Worm (Caenorhabditis elegans) whole organism, L1 larva: ENCODE measurements around the gene tsp-6.

ENCODE experiments used
- C16A3.4 ChIP-seq: fragments of 150-350 bp; optimal IDR thresholded peaks from 2 replicates; lab custom pipeline; 2014; ENCODE audit warnings: missing biosample characterization, missing genetic modification characterization
- C34B4.2 ChIP-seq: sonication (generic microtip); optimal IDR thresholded peaks from 2 replicates; lab custom pipeline; 2017; ENCODE audit warnings: mild to moderate bottlenecking, missing genetic modification characterization, missing compliant biosample characterization
- F16B12.6 ChIP-seq: fragments of 150-350 bp; optimal IDR thresholded peaks from 2 replicates; lab custom pipeline; 2014; ENCODE audit warnings: missing biosample characterization, missing genetic modification characterization
- Y116A8C.19 ChIP-seq: sonication (generic microtip); optimal IDR thresholded peaks from 2 replicates; lab custom pipeline; 2016; ENCODE audit warnings: missing compliant biosample characterization, missing genetic modification characterization, borderline replicate concordance
- alr-1 ChIP-seq: fragments of 200-800 bp; sonication (Bioruptor generic); optimal IDR thresholded peaks from 2 replicates; lab custom pipeline; 2018; ENCODE audit warnings: borderline replicate concordance, mild to moderate bottlenecking, missing genetic modification characterization, missing compliant biosample characterization
- ama-1 ChIP-seq: fragments of 150-350 bp; optimal IDR thresholded peaks from 2 replicates; lab custom pipeline; 2014
- ceh-63 ChIP-seq: fragments of 200-800 bp; sonication (Bioruptor generic); optimal IDR thresholded peaks from 2 replicates; lab custom pipeline; 2018; ENCODE audit warnings: mild to moderate bottlenecking, missing genetic modification characterization, missing compliant biosample characterization
- ceh-82 ChIP-seq, 3 experiments: fragments of 150-350 bp in 1 of 3; sonication (generic microtip) in 2 of 3; optimal IDR thresholded peaks; 2 replicates each; lab custom pipeline; 2014 to 2017; ENCODE audit warnings: missing biosample characterization in 3 of 3, missing genetic modification characterization in 3 of 3
- ceh-88 ChIP-seq: fragments of 200-800 bp; sonication (Bioruptor generic); IDR thresholded peaks from 2 replicates; pipeline ENCODE4 v1.3.6; 2022; ENCODE audit warnings: missing genetic modification characterization, missing compliant biosample characterization
- ces-1 ChIP-seq: fragments of 150-350 bp; optimal IDR thresholded peaks from 2 replicates; lab custom pipeline; 2014; ENCODE audit warnings: missing biosample characterization, missing genetic modification reagents, missing genetic modification characterization
- dpl-1 ChIP-seq, 3 experiments: fragments of 150-350 bp in 2 of 3; sonication (generic microtip) in 1 of 3; optimal IDR thresholded peaks; 2 replicates each; lab custom pipeline; 2014 to 2017; ENCODE audit warnings: missing biosample characterization in 3 of 3, missing genetic modification characterization in 3 of 3, missing genetic modification reagents in 3 of 3
- dsc-1 ChIP-seq: sonication (generic microtip); optimal IDR thresholded peaks from 2 replicates; lab custom pipeline; 2016; ENCODE audit warnings: mild to moderate bottlenecking, missing genetic modification characterization, missing compliant biosample characterization
- efl-1 ChIP-seq, 4 experiments: fragments of 150-350 bp; optimal IDR thresholded peaks in 3 of 4; peaks in 1 of 4; 1 replicate in 1 of 4; 2 replicates in 3 of 4; lab custom pipeline; 2014; ENCODE audit warnings: missing biosample characterization in 2 of 4, missing genetic modification characterization in 2 of 4, missing genetic modification reagents in 2 of 4
- egl-27 ChIP-seq, 2 experiments: fragments of 150-350 bp in 1 of 2; sonication (generic microtip); optimal IDR thresholded peaks; 3 replicates each; lab custom pipeline; 2017 to 2018; ENCODE audit warnings: missing biosample characterization in 2 of 2, missing genetic modification characterization in 2 of 2, missing genetic modification reagents in 2 of 2
- elt-2 ChIP-seq: sonication (generic microtip); optimal IDR thresholded peaks from 2 replicates; lab custom pipeline; 2016; ENCODE audit warnings: missing genetic modification characterization, mild to moderate bottlenecking, inconsistent platforms, missing compliant biosample characterization, missing genetic modification reagents
- ets-5 ChIP-seq: fragments of 200-800 bp; sonication (Bioruptor generic); IDR thresholded peaks from 2 replicates; pipeline ENCODE4 v1.3.6; 2022; ENCODE audit warnings: missing genetic modification characterization, missing compliant biosample characterization
- fkh-4 ChIP-seq: sonication (generic microtip); optimal IDR thresholded peaks from 2 replicates; lab custom pipeline; 2016; ENCODE audit warnings: missing compliant biosample characterization, missing genetic modification characterization, borderline replicate concordance
- grh-1 ChIP-seq: fragments of 200-800 bp; sonication (Bioruptor generic); IDR thresholded peaks from 2 replicates; pipeline ENCODE4 v1.3.6; 2022; ENCODE audit warnings: missing genetic modification reagents, missing genetic modification characterization, missing compliant biosample characterization
- hlh-4 ChIP-seq: sonication (generic microtip); optimal IDR thresholded peaks from 2 replicates; lab custom pipeline; 2016; ENCODE audit warnings: mild to moderate bottlenecking, missing genetic modification characterization, missing compliant biosample characterization
- irx-1 ChIP-seq: sonication (generic microtip); optimal IDR thresholded peaks from 2 replicates; lab custom pipeline; 2016; ENCODE audit warnings: missing genetic modification characterization, missing compliant biosample characterization
- isw-1 ChIP-seq: fragments of 200-800 bp; sonication (Bioruptor generic); IDR thresholded peaks from 2 replicates; pipeline ENCODE4 v1.3.6; 2022; ENCODE audit warnings: missing genetic modification characterization, missing compliant biosample characterization
- lin-14 ChIP-seq: fragments of 200-800 bp; sonication (Bioruptor generic); optimal IDR thresholded peaks from 2 replicates; lab custom pipeline; 2018; ENCODE audit warnings: mild to moderate bottlenecking, missing genetic modification characterization, moderate library complexity, missing compliant biosample characterization
- lin-15B ChIP-seq: fragments of 150-350 bp; sonication (generic microtip); optimal IDR thresholded peaks from 3 replicates; lab custom pipeline; 2014; ENCODE audit warnings: missing biosample characterization, missing genetic modification characterization
- lin-39 ChIP-seq: fragments of 150-350 bp; optimal IDR thresholded peaks from 2 replicates; lab custom pipeline; 2014; ENCODE audit warnings: missing biosample characterization, missing genetic modification reagents, missing genetic modification characterization
- mab-9 ChIP-seq: fragments of 200-800 bp; sonication (Bioruptor generic); IDR thresholded peaks from 2 replicates; pipeline ENCODE4 v1.3.6; 2022; ENCODE audit warnings: missing genetic modification reagents, missing genetic modification characterization, missing compliant biosample characterization
- nhr-12 ChIP-seq: sonication (generic microtip); optimal IDR thresholded peaks from 2 replicates; lab custom pipeline; 2017; ENCODE audit warnings: missing biosample characterization, missing genetic modification characterization
- nhr-19 ChIP-seq: fragments of 200-800 bp; sonication (Bioruptor generic); conservative IDR thresholded peaks from 2 replicates; pipeline ENCODE4 v1.3.6; 2022; ENCODE audit warnings: missing genetic modification characterization, missing compliant biosample characterization
- nhr-20 ChIP-seq: sonication (generic microtip); optimal IDR thresholded peaks from 2 replicates; lab custom pipeline; 2016; ENCODE audit warnings: mild to moderate bottlenecking, missing genetic modification characterization, missing compliant biosample characterization
- nhr-237 ChIP-seq: fragments of 150-350 bp; optimal IDR thresholded peaks from 2 replicates; lab custom pipeline; 2014; ENCODE audit warnings: missing biosample characterization, missing genetic modification characterization
- nhr-47 ChIP-seq: sonication (generic microtip); optimal IDR thresholded peaks from 2 replicates; lab custom pipeline; 2016; ENCODE audit warnings: mild to moderate bottlenecking, missing genetic modification characterization, moderate library complexity, missing compliant biosample characterization
- nhr-71 ChIP-seq: sonication (generic microtip); optimal IDR thresholded peaks from 2 replicates; lab custom pipeline; 2016; ENCODE audit warnings: mild to moderate bottlenecking, missing genetic modification characterization, moderate library complexity, missing compliant biosample characterization
- nhr-77 ChIP-seq: fragments of 150-350 bp; optimal IDR thresholded peaks from 2 replicates; lab custom pipeline; 2014; ENCODE audit warnings: missing biosample characterization, missing genetic modification characterization
- nhr-84 ChIP-seq: sonication (generic microtip); optimal IDR thresholded peaks from 2 replicates; lab custom pipeline; 2017; ENCODE audit warnings: missing biosample characterization, missing genetic modification characterization
- nhr-85 ChIP-seq: sonication (generic microtip); peaks from one replicate; lab custom pipeline; 2016; ENCODE audit warnings: missing genetic modification characterization, inconsistent platforms, missing compliant biosample characterization
- nhr-90 ChIP-seq: sonication (generic microtip); optimal IDR thresholded peaks from 2 replicates; lab custom pipeline; 2016; ENCODE audit warnings: mild to moderate bottlenecking, missing genetic modification characterization, missing compliant biosample characterization; ENCODE audit not compliant: poor library complexity
- pax-3 ChIP-seq: fragments of 200-800 bp; sonication (Bioruptor generic); optimal IDR thresholded peaks from 2 replicates; lab custom pipeline; 2018; ENCODE audit warnings: mild to moderate bottlenecking, missing genetic modification characterization, moderate library complexity, missing compliant biosample characterization
- pqm-1 ChIP-seq: sonication (generic microtip); optimal IDR thresholded peaks from 3 replicates; lab custom pipeline; 2017; ENCODE audit warnings: missing biosample characterization, missing genetic modification characterization
- rnt-1 ChIP-seq: sonication (generic microtip); optimal IDR thresholded peaks from 2 replicates; lab custom pipeline; 2016; ENCODE audit warnings: mild to moderate bottlenecking, missing genetic modification characterization, moderate library complexity, missing compliant biosample characterization
- skn-1 ChIP-seq: fragments of 150-350 bp; optimal IDR thresholded peaks from 2 replicates; lab custom pipeline; 2014; ENCODE audit warnings: missing biosample characterization, missing genetic modification characterization
- snpc-4 ChIP-seq: fragments of 150-350 bp; optimal IDR thresholded peaks from 2 replicates; lab custom pipeline; 2014; ENCODE audit warnings: missing biosample characterization, missing genetic modification characterization
- snu-23 ChIP-seq: sonication (generic microtip); optimal IDR thresholded peaks from 2 replicates; lab custom pipeline; 2016; ENCODE audit warnings: missing genetic modification characterization, missing compliant biosample characterization
- sptf-1 ChIP-seq: fragments of 150-350 bp; optimal IDR thresholded peaks from 2 replicates; lab custom pipeline; 2014; ENCODE audit warnings: missing biosample characterization, missing genetic modification characterization
- sup-37 ChIP-seq: fragments of 200-800 bp; sonication (Bioruptor generic); optimal IDR thresholded peaks from 2 replicates; lab custom pipeline; 2018; ENCODE audit warnings: mild to moderate bottlenecking, missing genetic modification characterization, missing compliant biosample characterization
- tbx-2 ChIP-seq: sonication (generic microtip); optimal IDR thresholded peaks from 2 replicates; lab custom pipeline; 2016; ENCODE audit warnings: missing genetic modification characterization, missing compliant biosample characterization
- unc-86 ChIP-seq: sonication (generic microtip); optimal IDR thresholded peaks from 2 replicates; lab custom pipeline; 2016; ENCODE audit warnings: missing genetic modification characterization, missing compliant biosample characterization
- xbp-1 ChIP-seq: sonication (generic microtip); optimal IDR thresholded peaks from 2 replicates; lab custom pipeline; 2016; ENCODE audit warnings: missing genetic modification characterization, missing compliant biosample characterization
- zag-1 ChIP-seq: fragments of 150-350 bp; optimal IDR thresholded peaks from 2 replicates; lab custom pipeline; 2014; ENCODE audit warnings: missing biosample characterization, missing genetic modification characterization
- zip-4 ChIP-seq: fragments of 200-800 bp; sonication (Bioruptor generic); optimal IDR thresholded peaks from 2 replicates; lab custom pipeline; 2018; ENCODE audit warnings: mild to moderate bottlenecking, missing genetic modification characterization, moderate library complexity, missing compliant biosample characterization
- ztf-11 ChIP-seq, 2 experiments: sonication (generic microtip); optimal IDR thresholded peaks; 2 replicates each; lab custom pipeline; 2016 to 2017; ENCODE audit warnings: missing genetic modification characterization in 2 of 2, missing biosample characterization in 1 of 2, missing compliant biosample characterization in 1 of 2

tsp-6 gene

DNA sequence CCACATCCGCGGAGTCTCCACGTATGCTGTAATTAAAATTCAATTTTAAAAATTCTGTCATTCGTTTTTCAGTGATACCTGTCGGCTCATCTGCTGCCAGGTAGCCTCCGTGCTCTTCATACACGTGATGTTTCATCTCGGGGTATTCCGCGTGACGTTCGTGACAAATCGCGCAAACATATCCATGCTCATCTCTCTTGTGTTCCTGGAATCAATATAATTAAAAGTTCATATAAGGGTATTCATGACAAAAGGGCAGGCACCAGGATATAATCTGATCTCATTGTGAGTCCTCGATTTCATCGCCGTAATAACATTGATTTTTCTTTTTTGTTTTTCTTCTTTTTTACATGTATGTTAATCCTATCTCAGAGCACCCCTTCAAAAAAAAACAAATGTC, 33.7 kb downstream of the tsp-6 start (continued):
- TF ChIP-seq C34B4.2 (no peak), C16A3.4 (no peak), ceh-82 (tag; optimal IDR thresholded peaks at IDR 0.05; lab: Kevin White, UChicago) (no peak), skn-1 (tag; lab: Kevin White, UChicago) (no peak), mab-9 (GFP tag; lab: Robert Waterston, UW) (no peak), nhr-84 (tag; lab: Kevin White, UChicago) (no peak), nhr-77 (no peak), zip-4 (GFP tag; lab: Kevin White, UChicago) (no peak), elt-2 (tag; lab: Kevin White, UChicago) (no peak), ama-1 (lab: Kevin White, UChicago) (no peak), nhr-20 (tag; lab: Kevin White, UChicago) (no peak), nhr-71 (peak; percentile 52), Y116A8C.19 (tag; lab: Kevin White, UChicago) (no peak), nhr-12 (tag; lab: Kevin White, UChicago) (no peak), F16B12.6 (no peak), nhr-90 (tag; lab: Kevin White, UChicago) (no peak), dpl-1 (GFP tag; optimal IDR thresholded peaks at IDR 0.05; lab: Kevin White, UChicago) (no peak), pax-3 (tag; lab: Kevin White, UChicago) (peak; percentile 89), irx-1 (tag; lab: Kevin White, UChicago) (no peak), rnt-1 (no peak), lin-15B (no peak), grh-1 (no peak), tbx-2 (tag; lab: Kevin White, UChicago) (no peak), xbp-1 (tag; lab: Kevin White, UChicago) (peak; percentile 2), ztf-11 (tag; optimal IDR thresholded peaks at IDR 0.05; lab: Kevin White, UChicago) (no peak), pqm-1 (no peak), hlh-4 (no peak), ceh-88 (GFP tag; lab: Robert Waterston, UW) (no peak), snu-23 (GFP tag; lab: Kevin White, UChicago) (no peak), alr-1 (tag; lab: Kevin White, UChicago) (no peak), dsc-1 (tag; lab: Kevin White, UChicago) (peak; percentile 94), nhr-19 (GFP tag; lab: Robert Waterston, UW) (no peak), zag-1 (tag; lab: Kevin White, UChicago) (no peak), ceh-63 (GFP tag; lab: Kevin White, UChicago) (no peak), nhr-237 (tag; lab: Kevin White, UChicago) (no peak)
- TF ChIP-seq, all 84 proteins: peak for 10

DNA sequence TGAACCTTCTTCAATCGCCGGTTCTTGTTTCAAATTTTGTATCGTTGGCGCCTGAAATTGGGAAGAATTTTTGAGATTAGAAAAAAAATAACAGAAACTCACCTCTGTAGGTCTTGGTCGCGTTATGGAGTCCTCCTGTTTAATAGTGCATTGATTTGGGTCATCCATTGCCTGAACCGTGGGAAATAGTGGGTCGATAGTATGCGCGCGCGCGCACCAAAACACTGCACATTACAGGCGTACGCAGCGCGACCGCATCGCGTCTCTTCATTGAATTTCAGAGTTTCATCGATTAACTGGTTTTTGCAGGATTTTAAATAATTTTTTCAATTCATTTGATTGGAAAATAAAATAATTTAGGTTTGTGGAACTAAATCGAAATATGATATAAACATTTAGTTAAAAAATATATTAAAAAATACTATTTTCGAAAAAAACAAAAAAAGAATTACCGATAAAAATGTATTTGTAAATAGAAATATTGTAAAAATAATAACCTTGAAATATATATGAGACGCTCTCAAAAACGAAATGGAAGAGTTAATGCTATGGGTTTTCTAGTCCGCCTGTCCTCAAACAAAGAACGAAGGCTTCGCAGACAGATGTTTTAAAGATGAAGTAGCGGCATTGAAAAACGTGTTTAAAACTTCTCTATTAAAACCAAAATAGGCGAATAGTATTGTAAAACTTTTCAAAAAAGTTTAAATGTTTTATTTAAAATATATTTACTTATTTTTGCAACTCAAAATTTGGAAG, 37.0 kb downstream of the tsp-6 start, which contains the start of gene tra-4:
tra-4 (minus strand) TSS at position 534 of the 756 bp plus-strand sequence.
- TF ChIP-seq nhr-71 = peak; percentile 51
- no peak for TF ChIP-seq C16A3.4
- peak; percentile 78 for TF ChIP-seq rnt-1
- TF ChIP-seq skn-1 (tag; lab: Kevin White, UChicago) = no peak
- TF ChIP-seq isw-1 (GFP tag; lab: Robert Waterston, UW) = no peak
- TF ChIP-seq sptf-1 (tag; lab: Kevin White, UChicago) = no peak
- TF ChIP-seq grh-1 = no peak
- no peak for TF ChIP-seq lin-39
- no peak for TF ChIP-seq xbp-1 (tag; lab: Kevin White, UChicago)
- TF ChIP-seq nhr-90 (tag; lab: Kevin White, UChicago) = peak; percentile 55
- TF ChIP-seq nhr-85 (tag; lab: Kevin White, UChicago) = peak; percentile 76
- TF ChIP-seq dsc-1 (tag; lab: Kevin White, UChicago) = peak; percentile 7
- peak; percentile 14 for TF ChIP-seq snpc-4 (tag; lab: Kevin White, UChicago)
- no peak for TF ChIP-seq unc-86 (tag; lab: Kevin White, UChicago)
- TF ChIP-seq snu-23 (GFP tag; lab: Kevin White, UChicago) = peak; percentile 46
- TF ChIP-seq fkh-4 = peak; percentile 22
- no peak for TF ChIP-seq hlh-4
- no peak for TF ChIP-seq egl-27 (tag; optimal IDR thresholded peaks at IDR 0.05; lab: Kevin White, UChicago)
- TF ChIP-seq ets-5 (GFP tag; lab: Robert Waterston, UW) = 0 out of 2 replicates have a peak, but pooled peaks have one; percentile 56
- TF ChIP-seq efl-1 (optimal IDR thresholded peaks at IDR 0.05; lab: Kevin White, UChicago) = no peak
- no peak for TF ChIP-seq efl-1 (GFP tag; optimal IDR thresholded peaks at IDR 0.05 in 1 of 2; lab: Kevin White, UChicago)
- no peak for TF ChIP-seq ces-1 (GFP tag; lab: Kevin White, UChicago)
- TF ChIP-seq lin-15B = no peak
- TF ChIP-seq nhr-20 (tag; lab: Kevin White, UChicago) = peak; percentile 32
- peak; percentile 43 for TF ChIP-seq nhr-47 (tag; lab: Kevin White, UChicago)
- TF ChIP-seq sup-37 (GFP tag; lab: Kevin White, UChicago) = no peak
- peak; percentile 67 for TF ChIP-seq lin-14 (GFP tag; lab: Kevin White, UChicago)
- no peak for TF ChIP-seq nhr-77
